Fruit fly (Drosophila melanogaster): ENCODE measurements around the gene ppan.

Gene ppan

dm6 chr3R:21097631-21098117 is 18.4 kb upstream of the ppan start, which contains the start of gene RhoGAP93B (continued):
- peak; percentile 88 for TF ChIP-seq hkb (optimal IDR thresholded peaks at IDR 0.05)
- TF ChIP-seq hkb (GFP tag; IDR thresholded peaks at IDR 0.05) = peak; percentile 92
- peak; percentile 79 for TF ChIP-seq seq (GFP tag; IDR thresholded peaks at IDR 0.05)
- peak; percentile 100 for TF ChIP-seq Sry-δ (GFP tag; optimal IDR thresholded peaks at IDR 0.05)
- TF ChIP-seq MBD-R2 (GFP tag; IDR thresholded peaks at IDR 0.05) = peak; percentile 96
- TF ChIP-seq CG3065 (GFP tag; optimal IDR thresholded peaks at IDR 0.05) = peak; percentile 54
- TF ChIP-seq Fer1 (GFP tag; optimal IDR thresholded peaks at IDR 0.05) = peak; percentile 88
- no peak for TF ChIP-seq CG15073 (GFP tag; optimal IDR thresholded peaks at IDR 0.05)
- TF ChIP-seq CG18011 (GFP tag; optimal IDR thresholded peaks at IDR 0.05) = peak; percentile 78
- TF ChIP-seq Sox100B (GFP tag; optimal IDR thresholded peaks at IDR 0.05) = no peak
- peak; percentile 53 for TF ChIP-seq Nf-YB (GFP tag; optimal IDR thresholded peaks at IDR 0.05)
- peak; percentile 96 for TF ChIP-seq row (GFP tag; IDR thresholded peaks at IDR 0.05)
- peak; percentile 100 for TF ChIP-seq CG42726 (GFP tag; IDR thresholded peaks at IDR 0.05; ENCODE audit: partially characterized antibody)
- no peak for TF ChIP-seq z (GFP tag; IDR thresholded peaks at IDR 0.05)
- peak; percentile 82 for TF ChIP-seq Drgx (GFP tag; IDR thresholded peaks at IDR 0.05)
- TF ChIP-seq CG6765 (GFP tag; optimal IDR thresholded peaks at IDR 0.05) = peak; percentile 35
- TF ChIP-seq ab (GFP tag; optimal IDR thresholded peaks at IDR 0.05) = peak; percentile 7
- no peak for TF ChIP-seq ATbp (GFP tag; optimal IDR thresholded peaks at IDR 0.05)
- peak; percentile 60 for TF ChIP-seq Bteb2 (GFP tag; optimal IDR thresholded peaks at IDR 0.05)
- TF ChIP-seq dati (GFP tag; IDR thresholded peaks at IDR 0.05) = peak; percentile 52; the same call in 1 of the 2 replicates
- peak; percentile 83 for TF ChIP-seq CoRest (tag; optimal IDR thresholded peaks at IDR 0.05)
- no peak for TF ChIP-seq zf30C (GFP tag; optimal IDR thresholded peaks at IDR 0.05)
- peak; percentile 88 for TF ChIP-seq CG17328 (GFP tag; IDR thresholded peaks at IDR 0.05)
- peak; percentile 77 for TF ChIP-seq CG9817 (tag; optimal IDR thresholded peaks at IDR 0.05)
- TF ChIP-seq mld (GFP tag; IDR thresholded peaks at IDR 0.05; ENCODE audit: partially characterized antibody) = peak; percentile 100
- peak; percentile 80 for TF ChIP-seq tgo (GFP tag; IDR thresholded peaks at IDR 0.05)
- peak; percentile 71 for TF ChIP-seq sima (GFP tag; optimal IDR thresholded peaks at IDR 0.05)
- TF ChIP-seq tap (tag; optimal IDR thresholded peaks at IDR 0.05) = no peak
- peak; percentile 74 for TF ChIP-seq CG16779 (GFP tag; IDR thresholded peaks at IDR 0.05)
- peak; percentile 7 for TF ChIP-seq CG14965 (GFP tag; optimal IDR thresholded peaks at IDR 0.05; ENCODE audit: borderline replicate concordance)
- peak; percentile 100 for TF ChIP-seq hb (GFP tag; IDR thresholded peaks at IDR 0.05; ENCODE audit: partially characterized antibody)
- TF ChIP-seq Dbx (GFP tag; IDR thresholded peaks at IDR 0.05) = peak; percentile 97
- peak; percentile 73 for TF ChIP-seq dimm (GFP tag; IDR thresholded peaks at IDR 0.05)
- TF ChIP-seq rib (GFP tag; IDR thresholded peaks at IDR 0.05) = peak; percentile 88
- peak; percentile 77 for TF ChIP-seq CG31441 (GFP tag; IDR thresholded peaks at IDR 0.05)
- peak; percentile 49 for TF ChIP-seq CG11723 (GFP tag; optimal IDR thresholded peaks at IDR 0.05)
- TF ChIP-seq CG10147 (GFP tag; optimal IDR thresholded peaks at IDR 0.05) = peak; percentile 86
- peak; percentile 92 for TF ChIP-seq CG14441 (GFP tag; IDR thresholded peaks at IDR 0.05)
- TF ChIP-seq zfh1 (GFP tag; IDR thresholded peaks at IDR 0.05) = peak; percentile 85
- peak; percentile 84 for TF ChIP-seq PHDP (tag; optimal IDR thresholded peaks at IDR 0.05)
- TF ChIP-seq fd102C (GFP tag; optimal IDR thresholded peaks at IDR 0.05) = peak; percentile 48
- TF ChIP-seq dmrt11E (tag; optimal IDR thresholded peaks at IDR 0.05) = peak; percentile 73
- TF ChIP-seq CG15479 (GFP tag; optimal IDR thresholded peaks at IDR 0.05) = peak; percentile 59
- TF ChIP-seq CG6272 (GFP tag; IDR thresholded peaks at IDR 0.05) = peak; percentile 96
- TF ChIP-seq Doc2 (GFP tag; IDR thresholded peaks at IDR 0.05) = no peak
- peak; percentile 100 for TF ChIP-seq BEAF-32 (GFP tag; optimal IDR thresholded peaks at IDR 0.05)
- TF ChIP-seq CG7271 (tag; optimal IDR thresholded peaks at IDR 0.05) = peak; percentile 84
- peak; percentile 85 for TF ChIP-seq cas (GFP tag; IDR thresholded peaks at IDR 0.05)
- no peak for TF ChIP-seq CG4707 (GFP tag; optimal IDR thresholded peaks at IDR 0.05)
- TF ChIP-seq CG9609 (GFP tag; optimal IDR thresholded peaks at IDR 0.05) = peak; percentile 93
- no peak for TF ChIP-seq CG10565 (GFP tag; optimal IDR thresholded peaks at IDR 0.05)
